Worm (Caenorhabditis elegans) whole organism, mixed stage, embryonic: ENCODE results near the gene B0244.5.

Source experiments
- pha-4 ChIP-seq: fragments of 150-350 bp; optimal IDR thresholded peaks from 2 replicates; lab custom pipeline; 2018; ENCODE audit warnings: missing biosample characterization, missing genetic modification reagents, missing genetic modification characterization
- sem-2 ChIP-seq: fragments of 200-800 bp; sonication (Bioruptor generic); optimal IDR thresholded peaks from 2 replicates; lab custom pipeline; 2018; ENCODE audit warnings: mild to moderate bottlenecking, missing genetic modification characterization, missing compliant biosample characterization
- snpc-4 ChIP-seq: fragments of 150-350 bp; optimal IDR thresholded peaks from 2 replicates; lab custom pipeline; 2014; ENCODE audit warnings: missing biosample characterization, missing genetic modification characterization
- sptf-1 ChIP-seq: sonication (generic microtip); optimal IDR thresholded peaks from 2 replicates; lab custom pipeline; 2017; ENCODE audit warnings: mild to moderate bottlenecking, missing genetic modification characterization, moderate library complexity, missing compliant biosample characterization
- unc-62 ChIP-seq: fragments of 150-350 bp; optimal IDR thresholded peaks from 2 replicates; lab custom pipeline; 2014; ENCODE audit warnings: missing biosample characterization, missing genetic modification reagents, missing genetic modification characterization
- zip-8 ChIP-seq: fragments of 150-350 bp; optimal IDR thresholded peaks from 2 replicates; lab custom pipeline; 2014; ENCODE audit warnings: missing biosample characterization, missing genetic modification characterization
- ztf-11 ChIP-seq: fragments of 150-350 bp; optimal IDR thresholded peaks from 2 replicates; lab custom pipeline; 2014; ENCODE audit warnings: missing biosample characterization, missing genetic modification characterization

- no peak for TF ChIP-seq sem-2 (GFP tag; lab: Kevin White, UChicago)
- no peak for TF ChIP-seq sptf-1
- TF ChIP-seq ztf-11 (tag; lab: Kevin White, UChicago) = peak; percentile 6
- peak; percentile 23 for TF ChIP-seq unc-62 (GFP tag; lab: Kevin White, UChicago)
- TF ChIP-seq zip-8 (tag; lab: Kevin White, UChicago) = peak; percentile 89
- no peak for TF ChIP-seq pha-4
- no peak for TF ChIP-seq snpc-4
Observed at ce11 chrIII:5718385-5718784, 26.3 kb upstream of the B0244.5 start.
